Worm (Caenorhabditis elegans): ENCODE measurements around the gene asp-19.

Gene asp-19

ce11 chrV:18701306-18701705, 27.9 kb downstream of the asp-19 start, which contains the start of gene Y69H2.9:
Y69H2.9 (plus strand) TSS chrV:18701538.
- TF ChIP-seq elt-2 (tag; optimal IDR thresholded peaks at IDR 0.05): peak; percentile 91
- TF ChIP-seq fax-1 (tag; optimal IDR thresholded peaks at IDR 0.05): no peak

- peak; percentile 46 for TF ChIP-seq pag-3 (tag; optimal IDR thresholded peaks at IDR 0.05; ENCODE audit: borderline replicate concordance)
- TF ChIP-seq ceh-34 (tag; optimal IDR thresholded peaks at IDR 0.05): no peak
- no peak for TF ChIP-seq npax-4 (tag; optimal IDR thresholded peaks at IDR 0.05)
These were observed 29.8 kb downstream of the asp-19 start, which contains the start of gene nhr-241 for ce11 chrV:18699326-18699725. nhr-241 (plus strand) TSS chrV:18699451.

ce11 chrV:18695469-18695868, 33.7 kb downstream of the asp-19 start:
- TF ChIP-seq pax-1 (tag; optimal IDR thresholded peaks at IDR 0.05) (no peak), C08G9.2 (tag; optimal IDR thresholded peaks at IDR 0.05) (no peak), unc-86 (tag; optimal IDR thresholded peaks at IDR 0.05) (no peak), ceh-24 (tag; optimal IDR thresholded peaks at IDR 0.05) (no peak), fkh-6 (tag; optimal IDR thresholded peaks at IDR 0.05) (no peak)

ce11 chrV:18689681-18690080, 39.5 kb downstream of the asp-19 start, which contains the start of the genes ubc-19 and Y69H2.7:
ubc-19 (minus strand) TSS chrV:18689762.
Y69H2.7 (plus strand) TSS chrV:18689989.
- TF ChIP-seq syd-9 (tag; optimal IDR thresholded peaks at IDR 0.05) (no peak), Y22D7AL.16 (tag; optimal IDR thresholded peaks at IDR 0.05) (no peak), ceh-22 (tag; optimal IDR thresholded peaks at IDR 0.05) (no peak), fax-1 (tag; optimal IDR thresholded peaks at IDR 0.05) (no peak), lin-11 (tag; optimal IDR thresholded peaks at IDR 0.05) (no peak), fkh-6 (tag; optimal IDR thresholded peaks at IDR 0.05) (no peak), pat-9 (tag; optimal IDR thresholded peaks at IDR 0.05) (no peak), dve-1 (tag; optimal IDR thresholded peaks at IDR 0.05) (no peak), ceh-48 (tag; optimal IDR thresholded peaks at IDR 0.05) (peak; percentile 23), elt-2 (tag; optimal IDR thresholded peaks at IDR 0.05) (no peak), ceh-30 (tag; optimal IDR thresholded peaks at IDR 0.05) (peak; percentile 8), nfya-1 (tag; optimal IDR thresholded peaks at IDR 0.05) (peak; percentile 25), ceh-24 (tag; optimal IDR thresholded peaks at IDR 0.05) (no peak), lim-6 (tag; optimal IDR thresholded peaks at IDR 0.05) (no peak)

- TF ChIP-seq ceh-18 (tag; optimal IDR thresholded peaks at IDR 0.05) (no peak), ceh-9 (tag; optimal IDR thresholded peaks at IDR 0.05) (no peak), sdc-2 (tag; optimal IDR thresholded peaks at IDR 0.05) (no peak), ceh-48 (tag; optimal IDR thresholded peaks at IDR 0.05) (no peak), pat-9 (tag; optimal IDR thresholded peaks at IDR 0.05) (no peak), hlh-8 (tag; optimal IDR thresholded peaks at IDR 0.05) (no peak), C38D4.7 (GFP tag; optimal IDR thresholded peaks at IDR 0.05) (no peak), fkh-6 (tag; optimal IDR thresholded peaks at IDR 0.05) (no peak)
These were observed 41.8 kb downstream of the asp-19 start for ce11 chrV:18687361-18687760.

ce11 chrV:18684455-18684987, 44.7 kb downstream of the asp-19 start, which contains the start of gene Y69H2.17:
Y69H2.17 (plus strand) TSS chrV:18684937.
- TF ChIP-seq fax-1 (tag; optimal IDR thresholded peaks at IDR 0.05) (no peak), sox-4 (tag; optimal IDR thresholded peaks at IDR 0.05) (no peak), syd-9 (tag; optimal IDR thresholded peaks at IDR 0.05) (no peak), gmeb-2 (tag; optimal IDR thresholded peaks at IDR 0.05) (no peak), hlh-30 (tag; optimal IDR thresholded peaks at IDR 0.05; ENCODE audit: insufficient read depth) (no peak), lin-11 (tag; optimal IDR thresholded peaks at IDR 0.05) (no peak), ceh-31 (tag; optimal IDR thresholded peaks at IDR 0.05) (no peak), ttx-3 (tag; optimal IDR thresholded peaks at IDR 0.05) (no peak), che-1 (tag; optimal IDR thresholded peaks at IDR 0.05) (no peak), nhr-232 (tag; optimal IDR thresholded peaks at IDR 0.05) (no peak), ceh-48 (tag; optimal IDR thresholded peaks at IDR 0.05) (no peak), ceh-24 (tag; optimal IDR thresholded peaks at IDR 0.05) (no peak), ref-2 (tag; optimal IDR thresholded peaks at IDR 0.05) (no peak), unc-42 (tag; optimal IDR thresholded peaks at IDR 0.05) (no peak), rnt-1 (tag; optimal IDR thresholded peaks at IDR 0.05) (no peak), C38D4.7 (GFP tag; optimal IDR thresholded peaks at IDR 0.05) (no peak), sdc-2 (tag; optimal IDR thresholded peaks at IDR 0.05) (no peak), ceh-34 (tag; optimal IDR thresholded peaks at IDR 0.05) (no peak)
